Worm (Caenorhabditis elegans) whole organism, L1 larva: ENCODE data around the gene frl-1.

Source experiments
- C34B4.2 ChIP-seq: sonication (generic microtip); optimal IDR thresholded peaks from 2 replicates; lab custom pipeline; 2017; ENCODE audit warnings: mild to moderate bottlenecking, missing genetic modification characterization, missing compliant biosample characterization
- F16B12.6 ChIP-seq: fragments of 150-350 bp; optimal IDR thresholded peaks from 2 replicates; lab custom pipeline; 2014; ENCODE audit warnings: missing biosample characterization, missing genetic modification characterization
- aha-1 ChIP-seq: fragments of 150-350 bp; optimal IDR thresholded peaks from 2 replicates; lab custom pipeline; 2014; ENCODE audit warnings: missing biosample characterization, missing genetic modification characterization
- blmp-1 ChIP-seq: fragments of 150-350 bp; optimal IDR thresholded peaks from 2 replicates; lab custom pipeline; 2014; ENCODE audit warnings: missing biosample characterization, missing genetic modification characterization
- ceh-8 ChIP-seq: fragments of 200-800 bp; sonication (Bioruptor generic); optimal IDR thresholded peaks from 2 replicates; lab custom pipeline; 2018; ENCODE audit warnings: mild to moderate bottlenecking, missing genetic modification characterization, moderate library complexity, missing compliant biosample characterization
- ceh-82 ChIP-seq, 3 experiments: fragments of 150-350 bp in 1 of 3; sonication (generic microtip) in 2 of 3; optimal IDR thresholded peaks; 2 replicates each; lab custom pipeline; 2014 to 2017; ENCODE audit warnings: missing biosample characterization in 3 of 3, missing genetic modification characterization in 3 of 3
- ceh-88 ChIP-seq: fragments of 200-800 bp; sonication (Bioruptor generic); IDR thresholded peaks from 2 replicates; pipeline ENCODE4 v1.3.6; 2022; ENCODE audit warnings: missing genetic modification characterization, missing compliant biosample characterization
- ceh-90 ChIP-seq: sonication (generic microtip); optimal IDR thresholded peaks from 2 replicates; lab custom pipeline; 2016; ENCODE audit warnings: missing genetic modification characterization, missing compliant biosample characterization
- dsc-1 ChIP-seq: sonication (generic microtip); optimal IDR thresholded peaks from 2 replicates; lab custom pipeline; 2016; ENCODE audit warnings: mild to moderate bottlenecking, missing genetic modification characterization, missing compliant biosample characterization
- elt-2 ChIP-seq: sonication (generic microtip); optimal IDR thresholded peaks from 2 replicates; lab custom pipeline; 2016; ENCODE audit warnings: missing genetic modification characterization, mild to moderate bottlenecking, inconsistent platforms, missing compliant biosample characterization, missing genetic modification reagents
- elt-3 ChIP-seq, 6 experiments: fragments of 150-350 bp in 1 of 6; sonication (generic microtip); optimal IDR thresholded peaks; 2 replicates each; lab custom pipeline; 2017 to 2018; ENCODE audit warnings: missing biosample characterization in 6 of 6, missing genetic modification characterization in 6 of 6, inconsistent platforms in 1 of 6
- fos-1 ChIP-seq: fragments of 150-350 bp; optimal IDR thresholded peaks from 2 replicates; lab custom pipeline; 2014; ENCODE audit warnings: missing biosample characterization, missing genetic modification characterization
- grh-1 ChIP-seq: fragments of 200-800 bp; sonication (Bioruptor generic); IDR thresholded peaks from 2 replicates; pipeline ENCODE4 v1.3.6; 2022; ENCODE audit warnings: missing genetic modification reagents, missing genetic modification characterization, missing compliant biosample characterization
- hlh-17 ChIP-seq: fragments of 200-800 bp; sonication (Bioruptor generic); optimal IDR thresholded peaks from 2 replicates; lab custom pipeline; 2018; ENCODE audit warnings: missing genetic modification characterization, mild to moderate bottlenecking, missing compliant biosample characterization, moderate library complexity, borderline replicate concordance
- hlh-4 ChIP-seq: sonication (generic microtip); optimal IDR thresholded peaks from 2 replicates; lab custom pipeline; 2016; ENCODE audit warnings: mild to moderate bottlenecking, missing genetic modification characterization, missing compliant biosample characterization
- isw-1 ChIP-seq: fragments of 200-800 bp; sonication (Bioruptor generic); IDR thresholded peaks from 2 replicates; pipeline ENCODE4 v1.3.6; 2022; ENCODE audit warnings: missing genetic modification characterization, missing compliant biosample characterization
- lin-13 ChIP-seq: fragments of 150-350 bp; optimal IDR thresholded peaks from 2 replicates; lab custom pipeline; 2014; ENCODE audit warnings: missing biosample characterization, missing genetic modification reagents, missing genetic modification characterization
- lin-14 ChIP-seq: fragments of 200-800 bp; sonication (Bioruptor generic); optimal IDR thresholded peaks from 2 replicates; lab custom pipeline; 2018; ENCODE audit warnings: mild to moderate bottlenecking, missing genetic modification characterization, moderate library complexity, missing compliant biosample characterization
- lin-15B ChIP-seq: fragments of 150-350 bp; sonication (generic microtip); optimal IDR thresholded peaks from 3 replicates; lab custom pipeline; 2014; ENCODE audit warnings: missing biosample characterization, missing genetic modification characterization
- lsy-2 ChIP-seq, 2 experiments: fragments of 150-350 bp; optimal IDR thresholded peaks; 2 replicates each; lab custom pipeline; 2014; ENCODE audit warnings: missing biosample characterization in 2 of 2, missing genetic modification characterization in 2 of 2
- mab-9 ChIP-seq: fragments of 200-800 bp; sonication (Bioruptor generic); IDR thresholded peaks from 2 replicates; pipeline ENCODE4 v1.3.6; 2022; ENCODE audit warnings: missing genetic modification reagents, missing genetic modification characterization, missing compliant biosample characterization
- mef-2 ChIP-seq: fragments of 150-350 bp; optimal IDR thresholded peaks from 2 replicates; lab custom pipeline; 2014; ENCODE audit warnings: missing biosample characterization, missing genetic modification characterization
- mep-1 ChIP-seq: fragments of 150-350 bp; optimal IDR thresholded peaks from 2 replicates; lab custom pipeline; 2014; ENCODE audit warnings: missing biosample characterization, missing genetic modification characterization
- nhr-12 ChIP-seq: sonication (generic microtip); optimal IDR thresholded peaks from 2 replicates; lab custom pipeline; 2017; ENCODE audit warnings: missing biosample characterization, missing genetic modification characterization
- nhr-237 ChIP-seq: fragments of 150-350 bp; optimal IDR thresholded peaks from 2 replicates; lab custom pipeline; 2014; ENCODE audit warnings: missing biosample characterization, missing genetic modification characterization
- nhr-28 ChIP-seq: fragments of 150-350 bp; optimal IDR thresholded peaks from 2 replicates; lab custom pipeline; 2014; ENCODE audit warnings: missing biosample characterization, missing genetic modification characterization
- nhr-47 ChIP-seq: sonication (generic microtip); optimal IDR thresholded peaks from 2 replicates; lab custom pipeline; 2016; ENCODE audit warnings: mild to moderate bottlenecking, missing genetic modification characterization, moderate library complexity, missing compliant biosample characterization
- nhr-71 ChIP-seq: sonication (generic microtip); optimal IDR thresholded peaks from 2 replicates; lab custom pipeline; 2016; ENCODE audit warnings: mild to moderate bottlenecking, missing genetic modification characterization, moderate library complexity, missing compliant biosample characterization
- nhr-77 ChIP-seq: fragments of 150-350 bp; optimal IDR thresholded peaks from 2 replicates; lab custom pipeline; 2014; ENCODE audit warnings: missing biosample characterization, missing genetic modification characterization
- nhr-90 ChIP-seq: sonication (generic microtip); optimal IDR thresholded peaks from 2 replicates; lab custom pipeline; 2016; ENCODE audit warnings: mild to moderate bottlenecking, missing genetic modification characterization, missing compliant biosample characterization; ENCODE audit not compliant: poor library complexity
- pax-3 ChIP-seq: fragments of 200-800 bp; sonication (Bioruptor generic); optimal IDR thresholded peaks from 2 replicates; lab custom pipeline; 2018; ENCODE audit warnings: mild to moderate bottlenecking, missing genetic modification characterization, moderate library complexity, missing compliant biosample characterization
- rnt-1 ChIP-seq: sonication (generic microtip); optimal IDR thresholded peaks from 2 replicates; lab custom pipeline; 2016; ENCODE audit warnings: mild to moderate bottlenecking, missing genetic modification characterization, moderate library complexity, missing compliant biosample characterization
- skn-1 ChIP-seq: fragments of 150-350 bp; optimal IDR thresholded peaks from 2 replicates; lab custom pipeline; 2014; ENCODE audit warnings: missing biosample characterization, missing genetic modification characterization
- snpc-4 ChIP-seq: fragments of 150-350 bp; optimal IDR thresholded peaks from 2 replicates; lab custom pipeline; 2014; ENCODE audit warnings: missing biosample characterization, missing genetic modification characterization
- snu-23 ChIP-seq: sonication (generic microtip); optimal IDR thresholded peaks from 2 replicates; lab custom pipeline; 2016; ENCODE audit warnings: missing genetic modification characterization, missing compliant biosample characterization
- sox-4 ChIP-seq: sonication (generic microtip); optimal IDR thresholded peaks from 2 replicates; lab custom pipeline; 2016; ENCODE audit warnings: missing genetic modification characterization, missing compliant biosample characterization
- sptf-1 ChIP-seq: fragments of 150-350 bp; optimal IDR thresholded peaks from 2 replicates; lab custom pipeline; 2014; ENCODE audit warnings: missing biosample characterization, missing genetic modification characterization
- sup-37 ChIP-seq: fragments of 200-800 bp; sonication (Bioruptor generic); optimal IDR thresholded peaks from 2 replicates; lab custom pipeline; 2018; ENCODE audit warnings: mild to moderate bottlenecking, missing genetic modification characterization, missing compliant biosample characterization
- swsn-7 ChIP-seq: sonication (generic microtip); optimal IDR thresholded peaks from 2 replicates; lab custom pipeline; 2016; ENCODE audit warnings: missing genetic modification characterization, missing compliant biosample characterization
- tbx-2 ChIP-seq: sonication (generic microtip); optimal IDR thresholded peaks from 2 replicates; lab custom pipeline; 2016; ENCODE audit warnings: missing genetic modification characterization, missing compliant biosample characterization
- tlp-1 ChIP-seq: fragments of 150-350 bp; optimal IDR thresholded peaks from 2 replicates; lab custom pipeline; 2014; ENCODE audit warnings: missing biosample characterization, missing genetic modification characterization
- unc-130 ChIP-seq: fragments of 150-350 bp; optimal IDR thresholded peaks from 2 replicates; lab custom pipeline; 2017; ENCODE audit warnings: missing biosample characterization, missing genetic modification characterization, inconsistent platforms
- unc-62 ChIP-seq: fragments of 150-350 bp; optimal IDR thresholded peaks from 2 replicates; lab custom pipeline; 2014; ENCODE audit warnings: missing biosample characterization, missing genetic modification reagents, missing genetic modification characterization
- unc-86 ChIP-seq: sonication (generic microtip); optimal IDR thresholded peaks from 2 replicates; lab custom pipeline; 2016; ENCODE audit warnings: missing genetic modification characterization, missing compliant biosample characterization
- xbp-1 ChIP-seq: sonication (generic microtip); optimal IDR thresholded peaks from 2 replicates; lab custom pipeline; 2016; ENCODE audit warnings: missing genetic modification characterization, missing compliant biosample characterization
- zag-1 ChIP-seq: fragments of 150-350 bp; optimal IDR thresholded peaks from 2 replicates; lab custom pipeline; 2014; ENCODE audit warnings: missing biosample characterization, missing genetic modification characterization
- ztf-11 ChIP-seq, 2 experiments: sonication (generic microtip); optimal IDR thresholded peaks; 2 replicates each; lab custom pipeline; 2016 to 2017; ENCODE audit warnings: missing genetic modification characterization in 2 of 2, missing biosample characterization in 1 of 2, missing compliant biosample characterization in 1 of 2

frl-1 gene

DNA sequence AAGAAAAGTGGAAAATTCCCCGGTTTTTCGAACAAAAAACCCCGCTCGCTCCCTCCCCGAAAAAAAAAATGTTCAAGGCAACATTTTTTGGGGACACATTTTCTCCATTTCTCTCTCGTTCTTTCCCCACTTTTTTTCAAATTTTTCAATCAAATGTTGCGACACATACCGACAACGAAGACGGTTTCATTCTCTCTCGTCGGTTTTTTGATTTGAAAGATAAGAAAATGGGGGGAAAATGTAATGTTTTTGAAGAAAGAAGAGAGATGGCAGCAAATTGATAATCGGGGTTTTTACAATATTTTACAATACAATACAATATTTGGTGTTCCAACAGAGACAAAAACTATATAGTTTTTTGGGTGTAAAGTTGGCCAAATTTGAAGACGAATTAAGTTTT lies 45.5 kb downstream of the frl-1 start (continued):
- no peak for TF ChIP-seq nhr-77 (tag; lab: Kevin White, UChicago)
- no peak for TF ChIP-seq ceh-88 (GFP tag; lab: Robert Waterston, UW)
- no peak for TF ChIP-seq nhr-71 (tag; lab: Kevin White, UChicago)
- no peak for TF ChIP-seq xbp-1
- no peak for TF ChIP-seq nhr-47 (tag; lab: Kevin White, UChicago)
- no peak for TF ChIP-seq isw-1 (GFP tag; lab: Robert Waterston, UW)
- TF ChIP-seq skn-1 (tag; lab: Kevin White, UChicago), result peak; percentile 4
- no peak for TF ChIP-seq pax-3 (tag; lab: Kevin White, UChicago)
- no peak for TF ChIP-seq unc-62 (GFP tag; lab: Kevin White, UChicago)
- TF ChIP-seq fos-1 (tag; lab: Kevin White, UChicago), result no peak
- no peak for TF ChIP-seq lin-15B (tag; lab: Kevin White, UChicago)
- no peak for TF ChIP-seq dsc-1 (tag; lab: Kevin White, UChicago)
- TF ChIP-seq blmp-1 (tag; lab: Kevin White, UChicago), result peak; percentile 79
- no peak for TF ChIP-seq ceh-82 (tag; optimal IDR thresholded peaks at IDR 0.05; lab: Kevin White, UChicago)
- TF ChIP-seq sptf-1, result no peak
- no peak for TF ChIP-seq zag-1 (tag; lab: Kevin White, UChicago)
- no peak for TF ChIP-seq tbx-2 (tag; lab: Kevin White, UChicago)
- no peak for TF ChIP-seq snpc-4 (tag; lab: Kevin White, UChicago)
- TF ChIP-seq rnt-1 (tag; lab: Kevin White, UChicago), result no peak
- peak in 1 of 2 experiments; percentile 39 for TF ChIP-seq lsy-2 (tag; optimal IDR thresholded peaks at IDR 0.05; lab: Kevin White, UChicago)
- no peak for TF ChIP-seq grh-1 (GFP tag; lab: Robert Waterston, UW)
- no peak for TF ChIP-seq ceh-90 (tag; lab: Kevin White, UChicago)
- no peak for TF ChIP-seq nhr-237 (tag; lab: Kevin White, UChicago)
- no peak for TF ChIP-seq unc-86 (tag; lab: Kevin White, UChicago)
- no peak for TF ChIP-seq hlh-4 (tag; lab: Kevin White, UChicago)
- no peak for TF ChIP-seq swsn-7 (tag; lab: Kevin White, UChicago)
- peak; percentile 33 for TF ChIP-seq snu-23 (GFP tag; lab: Kevin White, UChicago)
- TF ChIP-seq, all 84 proteins: peak for 11

DNA sequence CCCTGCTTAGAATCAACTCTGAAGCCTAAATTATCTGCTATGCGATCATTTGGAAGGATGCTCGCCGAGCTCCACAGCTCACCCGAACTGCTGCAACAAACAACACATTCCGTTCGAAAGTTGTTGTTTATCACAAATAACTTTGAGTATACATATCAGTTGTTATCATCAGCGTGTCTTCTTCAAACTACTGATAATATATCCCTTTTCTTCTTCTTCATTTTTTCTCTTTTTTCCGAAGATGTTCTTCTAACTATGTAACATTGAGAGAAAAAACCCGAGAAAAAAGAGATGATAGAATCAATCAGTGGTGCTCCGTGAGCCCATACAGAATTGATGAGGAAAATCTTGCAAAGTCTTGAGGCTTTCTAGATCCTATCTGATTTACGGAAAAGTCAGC lies 46.6 kb downstream of the frl-1 start:
- TF ChIP-seq blmp-1 (tag; lab: Kevin White, UChicago) (peak; percentile 25), mep-1 (tag; lab: Kevin White, UChicago) (peak; percentile 17), elt-2 (no peak), lin-14 (GFP tag; lab: Kevin White, UChicago) (peak; percentile 80), unc-86 (tag; lab: Kevin White, UChicago) (no peak), nhr-12 (tag; lab: Kevin White, UChicago) (no peak), elt-3 (tag; optimal IDR thresholded peaks at IDR 0.05; lab: Kevin White, UChicago) (peak in 2 of 6 experiments; percentile 9 to 30), lsy-2 (tag; optimal IDR thresholded peaks at IDR 0.05; lab: Kevin White, UChicago) (peak; percentile 7 to 32), snu-23 (GFP tag; lab: Kevin White, UChicago) (peak; percentile 22)
- TF ChIP-seq, all 84 proteins: peak for 6

DNA sequence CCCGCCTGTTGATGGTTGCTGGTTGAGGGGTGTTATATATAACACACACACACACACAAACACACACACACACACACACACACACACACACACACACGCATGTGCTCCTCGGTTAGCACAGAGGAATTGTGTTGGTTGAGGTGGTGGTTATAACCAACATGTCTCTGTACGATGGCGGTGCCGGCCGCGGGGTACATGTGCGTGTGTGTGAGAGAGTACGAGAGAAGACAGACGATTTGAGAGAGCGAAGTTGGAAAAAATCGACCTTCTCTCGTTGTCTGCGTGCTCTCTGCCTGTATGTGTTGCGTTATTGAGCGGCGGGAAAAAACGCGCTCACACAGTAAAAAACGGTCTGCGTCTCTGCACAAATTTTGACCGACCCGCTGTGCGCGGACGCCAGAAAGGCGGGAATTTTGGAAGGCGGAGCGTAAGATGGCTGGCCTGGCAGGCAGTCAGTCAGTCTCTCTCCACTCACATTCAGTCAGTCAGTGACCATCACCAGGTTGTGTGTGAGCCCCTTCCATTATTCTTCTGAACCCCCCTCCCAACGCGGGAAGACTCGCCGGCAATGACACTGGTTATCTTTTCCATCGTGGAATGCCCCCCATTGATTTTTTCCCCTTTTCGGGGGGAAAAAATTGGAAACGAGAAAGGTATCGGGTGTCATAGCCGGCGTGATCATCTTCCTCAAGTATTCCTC lies 48.1 kb downstream of the frl-1 start:
- TF ChIP-seq tlp-1 (tag; lab: Kevin White, UChicago) (no peak), ceh-8 (GFP tag; lab: Kevin White, UChicago) (no peak), pax-3 (tag; lab: Kevin White, UChicago) (peak; percentile 4), ztf-11 (tag; optimal IDR thresholded peaks at IDR 0.05; lab: Kevin White, UChicago) (peak in 1 of 2 experiments; percentile 52), mab-9 (GFP tag; lab: Robert Waterston, UW) (no peak), nhr-28 (tag; lab: Kevin White, UChicago) (no peak), lin-15B (tag; lab: Kevin White, UChicago) (no peak), sup-37 (GFP tag; lab: Kevin White, UChicago) (peak; percentile 34), aha-1 (tag; lab: Kevin White, UChicago) (no peak), mef-2 (tag; lab: Kevin White, UChicago) (no peak), sox-4 (tag; lab: Kevin White, UChicago) (no peak), nhr-90 (tag; lab: Kevin White, UChicago) (peak; percentile 61), F16B12.6 (tag; lab: Kevin White, UChicago) (peak; percentile 17), lin-13 (peak; percentile 70), rnt-1 (tag; lab: Kevin White, UChicago) (peak; percentile 80), lin-14 (GFP tag; lab: Kevin White, UChicago) (peak; percentile 93), C34B4.2 (no peak), swsn-7 (tag; lab: Kevin White, UChicago) (peak; percentile 76), hlh-17 (no peak), ceh-90 (tag; lab: Kevin White, UChicago) (no peak), unc-130 (tag; lab: Kevin White, UChicago) (peak; percentile 29), unc-62 (GFP tag; lab: Kevin White, UChicago) (no peak), nhr-237 (tag; lab: Kevin White, UChicago) (no peak), nhr-47 (tag; lab: Kevin White, UChicago) (no peak)
